Fruit fly (Drosophila melanogaster) whole organism, embryonic: Measurements from ENCODE around the gene CG9483.

ENCODE experiments used
- CG15011 ChIP-seq: fragments of 200-800 bp; sonication (Bioruptor generic); optimal IDR thresholded peaks from 3 replicates; lab custom pipeline; 2018; ENCODE audit warnings: missing biosample characterization, mild to moderate bottlenecking, missing genetic modification characterization
- CG16779 ChIP-seq: fragments of 200-800 bp; sonication (Bioruptor generic); IDR thresholded peaks from 2 replicates; pipeline ENCODE4 v1.3.6; 2022; ENCODE audit warnings: missing biosample characterization, missing genetic modification characterization
- CG32532 ChIP-seq: fragments of 200-800 bp; sonication (Bioruptor generic); IDR thresholded peaks from 2 replicates; pipeline ENCODE4 v1.3.6; 2022; ENCODE audit warnings: missing biosample characterization, missing genetic modification characterization
- Sox102F ChIP-seq: fragments of 200-800 bp; sonication (Bioruptor generic); optimal IDR thresholded peaks from 2 replicates; lab custom pipeline; 2018; ENCODE audit warnings: missing biosample characterization, mild to moderate bottlenecking, missing genetic modification characterization, moderate library complexity
- YL-1 ChIP-seq: fragments of 200-800 bp; sonication (Bioruptor generic); optimal IDR thresholded peaks from 3 replicates; lab custom pipeline; 2017; ENCODE audit warnings: missing biosample characterization, mild to moderate bottlenecking, missing genetic modification characterization
- nau ChIP-seq: fragments of 200-800 bp; sonication (Bioruptor generic); optimal IDR thresholded peaks from 3 replicates; lab custom pipeline; 2017; ENCODE audit warnings: missing biosample characterization, mild to moderate bottlenecking, missing genetic modification characterization, missing genetic modification reagents
- pzg ChIP-seq: fragments of 200-800 bp; sonication (Bioruptor generic); optimal IDR thresholded peaks from 3 replicates; lab custom pipeline; 2018; ENCODE audit warnings: missing biosample characterization, mild to moderate bottlenecking, missing genetic modification characterization, moderate library complexity

DNA sequence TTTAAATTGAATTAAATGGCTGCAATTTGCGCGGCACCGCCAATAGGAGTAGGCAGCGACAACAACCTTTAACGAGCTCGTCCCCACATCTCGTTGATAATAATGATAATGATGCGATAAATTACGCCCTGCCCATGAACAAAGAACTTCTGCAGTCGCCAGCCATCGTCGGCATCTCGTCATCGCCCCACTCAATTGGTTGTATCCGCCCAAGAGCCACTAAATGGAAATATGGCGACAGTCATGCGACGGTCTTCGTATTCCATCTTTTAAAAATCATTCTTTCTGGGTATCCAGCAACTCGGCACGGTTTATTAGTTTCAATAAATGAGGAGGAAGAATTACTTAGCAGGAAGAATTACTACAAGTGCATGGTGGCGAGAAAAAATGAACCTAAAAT lies 46.0 kb upstream of the CG9483 start:
- TF ChIP-seq Sox102F (GFP tag; lab: Kevin White, UChicago) (no peak), pzg (GFP tag; lab: Kevin White, UChicago) (no peak), nau (GFP tag; lab: Kevin White, UChicago) (no peak), CG32532 (GFP tag; lab: Robert Waterston, UW) (no peak), YL-1 (GFP tag; lab: Kevin White, UChicago) (no peak), CG15011 (no peak), CG16779 (GFP tag; lab: Robert Waterston, UW) (no peak)
